Worm (Caenorhabditis elegans) whole organism, midembryonic: ENCODE data around the gene F46F5.7.

ENCODE experiments used
- T22C8.4 ChIP-seq: fragments of 200-800 bp; sonication (Bioruptor generic); IDR thresholded peaks from 2 replicates; pipeline ENCODE4 v1.3.6; 2022; ENCODE audit warnings: missing genetic modification characterization, missing compliant biosample characterization
- cog-1 ChIP-seq: sonication (generic microtip); optimal IDR thresholded peaks from 2 replicates; lab custom pipeline; 2016; ENCODE audit warnings: missing genetic modification characterization, missing compliant biosample characterization
- flt-1 ChIP-seq: fragments of 200-800 bp; sonication (Bioruptor generic); IDR thresholded peaks from 2 replicates; pipeline ENCODE4 v1.3.6; 2022; ENCODE audit warnings: missing genetic modification characterization, missing compliant biosample characterization
- klf-2 ChIP-seq: fragments of 200-800 bp; sonication (Bioruptor generic); conservative IDR thresholded peaks from 2 replicates; pipeline ENCODE4 v1.3.6; 2022; ENCODE audit warnings: missing genetic modification reagents, missing genetic modification characterization, missing compliant biosample characterization
- med-1 ChIP-seq: sonication (generic microtip); optimal IDR thresholded peaks from 2 replicates; lab custom pipeline; 2017; ENCODE audit warnings: missing genetic modification characterization, mild to moderate bottlenecking, missing compliant biosample characterization, antibody characterized with exemption, missing genetic modification reagents; ENCODE audit not compliant: insufficient read depth
- ref-1 ChIP-seq: fragments of 200-800 bp; sonication (Bioruptor generic); conservative IDR thresholded peaks from 2 replicates; pipeline ENCODE4 v1.3.6; 2022; ENCODE audit warnings: missing genetic modification reagents, missing genetic modification characterization, missing compliant biosample characterization
- tab-1 ChIP-seq: fragments of 200-800 bp; sonication (Bioruptor generic); IDR thresholded peaks from 2 replicates; pipeline ENCODE4 v1.3.6; 2022; ENCODE audit warnings: missing genetic modification characterization, missing compliant biosample characterization

DNA sequence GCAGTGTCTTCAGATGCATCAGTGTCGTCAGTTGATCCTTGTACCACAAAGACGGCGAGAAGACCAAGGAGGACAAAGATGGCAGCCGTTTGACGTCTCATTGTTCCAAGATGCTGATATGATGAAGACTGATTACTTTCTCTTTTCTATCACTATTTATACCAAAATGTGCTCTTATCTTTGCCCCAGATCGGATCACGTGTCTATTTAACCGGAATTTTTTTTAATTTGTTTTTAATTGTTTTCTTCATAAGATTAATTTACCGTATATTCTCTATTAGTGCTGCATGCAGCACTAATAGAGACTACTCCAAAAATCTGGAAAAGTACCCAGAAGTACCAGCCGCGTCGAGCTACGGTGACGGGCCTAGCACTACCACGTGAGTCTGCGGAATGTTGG is 5.7 kb downstream of the F46F5.7 start, which contains the start of gene msrp-3:
- no peak for TF ChIP-seq ref-1 (GFP tag; lab: Robert Waterston, UW)
- no peak for TF ChIP-seq flt-1
- TF ChIP-seq med-1 (GFP tag; lab: Kevin White, UChicago) = no peak
- no peak for TF ChIP-seq T22C8.4 (GFP tag; lab: Robert Waterston, UW)
- no peak for TF ChIP-seq klf-2 (GFP tag; lab: Robert Waterston, UW)
- TF ChIP-seq tab-1 = no peak
- no peak for TF ChIP-seq cog-1
